Fruit fly (Drosophila melanogaster): ENCODE data around the gene CG17122.

Gene CG17122

dm6 chr3L:20296797-20297196 is 21.7 kb upstream of the CG17122 start, which contains the start of gene FRG1 (continued):
- TF ChIP-seq Lpt (GFP tag; optimal IDR thresholded peaks at IDR 0.05) (no peak), ci (GFP tag; IDR thresholded peaks at IDR 0.05) (no peak), croc (GFP tag; conservative IDR thresholded peaks at IDR 0.05) (no peak), CG15514 (GFP tag; optimal IDR thresholded peaks at IDR 0.05) (peak; percentile 31), en (GFP tag; optimal IDR thresholded peaks at IDR 0.05) (no peak), D19A (tag; optimal IDR thresholded peaks at IDR 0.05) (no peak), HHEX (GFP tag; optimal IDR thresholded peaks at IDR 0.05) (no peak), stc (GFP tag; IDR thresholded peaks at IDR 0.05) (no peak), CG4404 (GFP tag; IDR thresholded peaks at IDR 0.05) (no peak), Dbx (GFP tag; IDR thresholded peaks at IDR 0.05) (no peak), emc (GFP tag; optimal IDR thresholded peaks at IDR 0.05) (no peak), CG4328 (GFP tag; optimal IDR thresholded peaks at IDR 0.05) (no peak), HLH4C (GFP tag; IDR thresholded peaks at IDR 0.05; ENCODE audit: partially characterized antibody) (peak; percentile 78), CG12769 (tag; optimal IDR thresholded peaks at IDR 0.05) (no peak), CG33557 (GFP tag; optimal IDR thresholded peaks at IDR 0.05) (no peak), Side (GFP tag; optimal IDR thresholded peaks at IDR 0.05) (no peak), nerfin-2 (GFP tag; IDR thresholded peaks at IDR 0.05; ENCODE audit: partially characterized antibody) (peak; percentile 70), pzg (GFP tag; optimal IDR thresholded peaks at IDR 0.05) (peak; percentile 58), Meics (GFP tag; optimal IDR thresholded peaks at IDR 0.05) (no peak), slou (GFP tag; optimal IDR thresholded peaks at IDR 0.05) (no peak), org-1 (GFP tag; optimal IDR thresholded peaks at IDR 0.05) (no peak), Abd-B (GFP tag; optimal IDR thresholded peaks at IDR 0.05) (no peak), CG5953 (GFP tag; IDR thresholded peaks at IDR 0.05) (no peak), CG11723 (GFP tag; optimal IDR thresholded peaks at IDR 0.05) (no peak), bbx (GFP tag; IDR thresholded peaks at IDR 0.05; ENCODE audit: partially characterized antibody) (peak; percentile 85), Gsc (GFP tag; IDR thresholded peaks at IDR 0.05) (no peak), CG3163 (GFP tag; optimal IDR thresholded peaks at IDR 0.05) (no peak), dimm (GFP tag; IDR thresholded peaks at IDR 0.05) (no peak), CG17328 (GFP tag; IDR thresholded peaks at IDR 0.05) (no peak), CG1602 (GFP tag; optimal IDR thresholded peaks at IDR 0.05) (no peak), gem (tag; optimal IDR thresholded peaks at IDR 0.05) (no peak), Asciz (GFP tag; optimal IDR thresholded peaks at IDR 0.05) (no peak), unpg (GFP tag; optimal IDR thresholded peaks at IDR 0.05) (no peak), CG7839 (tag; optimal IDR thresholded peaks at IDR 0.05) (no peak), CG8089 (GFP tag; optimal IDR thresholded peaks at IDR 0.05) (no peak), CG2712 (tag; optimal IDR thresholded peaks at IDR 0.05) (peak; percentile 1), ATbp (GFP tag; optimal IDR thresholded peaks at IDR 0.05) (no peak), knrl (GFP tag; IDR thresholded peaks at IDR 0.05; ENCODE audit: partially characterized antibody) (peak; percentile 64; the same call in 2 of the 3 replicates), kay (GFP tag; optimal IDR thresholded peaks at IDR 0.05) (no peak), rib (GFP tag; IDR thresholded peaks at IDR 0.05) (no peak), CG4820 (GFP tag; optimal IDR thresholded peaks at IDR 0.05) (no peak), Drgx (GFP tag; IDR thresholded peaks at IDR 0.05) (no peak), p53 (GFP tag; optimal IDR thresholded peaks at IDR 0.05) (no peak), klu (GFP tag; IDR thresholded peaks at IDR 0.05) (no peak), Ada2b (GFP tag; IDR thresholded peaks at IDR 0.05) (no peak), CTCF (GFP tag; optimal IDR thresholded peaks at IDR 0.05) (peak; percentile 38), Sry-δ (GFP tag; optimal IDR thresholded peaks at IDR 0.05) (peak; percentile 64), Hey (tag; optimal IDR thresholded peaks at IDR 0.05) (no peak), amos (GFP tag; IDR thresholded peaks at IDR 0.05; ENCODE audit: partially characterized antibody) (peak; percentile 84), HLHmδ (GFP tag; optimal IDR thresholded peaks at IDR 0.05) (no peak), HmgZ (tag; optimal IDR thresholded peaks at IDR 0.05) (peak; percentile 33), CG14667 (GFP tag; IDR thresholded peaks at IDR 0.05) (no peak), Taf1 (GFP tag; IDR thresholded peaks at IDR 0.05) (no peak)

All from whole organism, embryonic.